Worm (Caenorhabditis elegans): Measurements from ENCODE around the gene R11.3.

Gene R11.3

ce11 chrX:16159359-16159758 lies 39.7 kb downstream of the R11.3 start:
- TF ChIP-seq pat-9 (tag; optimal IDR thresholded peaks at IDR 0.05) (no peak), syd-9 (tag; optimal IDR thresholded peaks at IDR 0.05) (no peak), unc-42 (tag; optimal IDR thresholded peaks at IDR 0.05) (peak; percentile 22)

- no peak for TF ChIP-seq unc-55 (GFP tag; optimal IDR thresholded peaks at IDR 0.05)
- TF ChIP-seq ceh-9 (tag; optimal IDR thresholded peaks at IDR 0.05): peak; percentile 8
Observed at ce11 chrX:16157499-16157898, 41.6 kb downstream of the R11.3 start.

ce11 chrX:16156891-16157290 lies 42.2 kb downstream of the R11.3 start:
- TF ChIP-seq ceh-18 (tag; optimal IDR thresholded peaks at IDR 0.05): peak; percentile 16
- no peak for TF ChIP-seq ceh-6 (GFP tag; optimal IDR thresholded peaks at IDR 0.05)
- TF ChIP-seq pros-1 (tag; optimal IDR thresholded peaks at IDR 0.05): no peak
- no peak for TF ChIP-seq C08G9.2 (tag; optimal IDR thresholded peaks at IDR 0.05)
- TF ChIP-seq sdc-2 (tag; optimal IDR thresholded peaks at IDR 0.05): peak; percentile 46
- TF ChIP-seq ceh-31 (tag; optimal IDR thresholded peaks at IDR 0.05): peak; percentile 4
- TF ChIP-seq F13H6.1 (tag; optimal IDR thresholded peaks at IDR 0.05): no peak
- TF ChIP-seq ceh-48 (tag; optimal IDR thresholded peaks at IDR 0.05): no peak
- peak; percentile 17 for TF ChIP-seq nfya-1 (tag; optimal IDR thresholded peaks at IDR 0.05)
- no peak for TF ChIP-seq C38D4.7 (GFP tag; optimal IDR thresholded peaks at IDR 0.05)
- no peak for TF ChIP-seq syd-9 (tag; optimal IDR thresholded peaks at IDR 0.05)
- no peak for TF ChIP-seq odd-2 (tag; optimal IDR thresholded peaks at IDR 0.05)
- TF ChIP-seq unc-55 (GFP tag; optimal IDR thresholded peaks at IDR 0.05): peak; percentile 12
- TF ChIP-seq ceh-24 (tag; optimal IDR thresholded peaks at IDR 0.05): no peak
- no peak for TF ChIP-seq zip-5 (tag; optimal IDR thresholded peaks at IDR 0.05)
- no peak for TF ChIP-seq pag-3 (tag; optimal IDR thresholded peaks at IDR 0.05; ENCODE audit: borderline replicate concordance)

- TF ChIP-seq mec-3 (tag; optimal IDR thresholded peaks at IDR 0.05; ENCODE audit: borderline replicate concordance): no peak
- no peak for TF ChIP-seq ceh-19 (GFP tag; optimal IDR thresholded peaks at IDR 0.05)
- peak; percentile 17 for TF ChIP-seq dve-1 (tag; optimal IDR thresholded peaks at IDR 0.05)
- TF ChIP-seq unc-42 (tag; optimal IDR thresholded peaks at IDR 0.05): peak; percentile 54
- no peak for TF ChIP-seq hlh-8 (tag; optimal IDR thresholded peaks at IDR 0.05)
- TF ChIP-seq elt-4 (tag; optimal IDR thresholded peaks at IDR 0.05): peak; percentile 6
- peak; percentile 55 for TF ChIP-seq sdc-2 (tag; optimal IDR thresholded peaks at IDR 0.05)
- peak; percentile 0 for TF ChIP-seq ceh-31 (tag; optimal IDR thresholded peaks at IDR 0.05)
- no peak for TF ChIP-seq sox-4 (tag; optimal IDR thresholded peaks at IDR 0.05)
- peak; percentile 33 for TF ChIP-seq ceh-18 (tag; optimal IDR thresholded peaks at IDR 0.05)
- TF ChIP-seq ref-2 (tag; optimal IDR thresholded peaks at IDR 0.05): peak; percentile 27
- TF ChIP-seq ceh-14 (tag; optimal IDR thresholded peaks at IDR 0.05): no peak
Observed at ce11 chrX:16155216-16155991, 43.6 kb downstream of the R11.3 start.

ce11 chrX:16153744-16154143 lies 45.3 kb downstream of the R11.3 start:
- TF ChIP-seq ceh-45 (GFP tag; IDR thresholded peaks at IDR 0.05) (no peak), elt-2 (tag; optimal IDR thresholded peaks at IDR 0.05) (peak; percentile 2)

- TF ChIP-seq rnt-1 (tag; optimal IDR thresholded peaks at IDR 0.05) (no peak), tbx-2 (tag; optimal IDR thresholded peaks at IDR 0.05) (no peak), che-1 (tag; optimal IDR thresholded peaks at IDR 0.05) (no peak), madf-2 (tag; optimal IDR thresholded peaks at IDR 0.05) (no peak), pat-9 (tag; optimal IDR thresholded peaks at IDR 0.05) (no peak), unc-3 (GFP tag; conservative IDR thresholded peaks at IDR 0.05) (no peak), unc-3 (tag; optimal IDR thresholded peaks at IDR 0.05) (no peak), unc-86 (tag; optimal IDR thresholded peaks at IDR 0.05) (no peak), hlh-8 (tag; optimal IDR thresholded peaks at IDR 0.05) (no peak), K09A11.1 (tag; optimal IDR thresholded peaks at IDR 0.05; ENCODE audit: insufficient read depth) (no peak), nhr-232 (tag; optimal IDR thresholded peaks at IDR 0.05) (no peak), sdc-2 (tag; optimal IDR thresholded peaks at IDR 0.05) (no peak), hlh-13 (GFP tag; optimal IDR thresholded peaks at IDR 0.05) (no peak), elt-2 (tag; optimal IDR thresholded peaks at IDR 0.05) (no peak), dve-1 (tag; optimal IDR thresholded peaks at IDR 0.05) (no peak), ceh-30 (tag; optimal IDR thresholded peaks at IDR 0.05) (no peak), unc-55 (GFP tag; optimal IDR thresholded peaks at IDR 0.05) (no peak), elt-4 (tag; optimal IDR thresholded peaks at IDR 0.05) (no peak)
Observed at ce11 chrX:16151302-16151701, 47.7 kb downstream of the R11.3 start.
